Worm (Caenorhabditis elegans) whole organism, late embryonic: Measurements from ENCODE around the gene F22F4.4.

Source experiments
- ama-1 ChIP-seq: fragments of 150-350 bp; optimal IDR thresholded peaks from 2 replicates; lab custom pipeline; 2014
- dmd-4 ChIP-seq: sonication (generic microtip); optimal IDR thresholded peaks from 2 replicates; lab custom pipeline; 2016; ENCODE audit warnings: borderline replicate concordance, missing genetic modification characterization, missing compliant biosample characterization
- fkh-10 ChIP-seq: fragments of 150-350 bp; optimal IDR thresholded peaks from 2 replicates; lab custom pipeline; 2014; ENCODE audit warnings: missing biosample characterization, missing genetic modification reagents, missing genetic modification characterization

DNA sequence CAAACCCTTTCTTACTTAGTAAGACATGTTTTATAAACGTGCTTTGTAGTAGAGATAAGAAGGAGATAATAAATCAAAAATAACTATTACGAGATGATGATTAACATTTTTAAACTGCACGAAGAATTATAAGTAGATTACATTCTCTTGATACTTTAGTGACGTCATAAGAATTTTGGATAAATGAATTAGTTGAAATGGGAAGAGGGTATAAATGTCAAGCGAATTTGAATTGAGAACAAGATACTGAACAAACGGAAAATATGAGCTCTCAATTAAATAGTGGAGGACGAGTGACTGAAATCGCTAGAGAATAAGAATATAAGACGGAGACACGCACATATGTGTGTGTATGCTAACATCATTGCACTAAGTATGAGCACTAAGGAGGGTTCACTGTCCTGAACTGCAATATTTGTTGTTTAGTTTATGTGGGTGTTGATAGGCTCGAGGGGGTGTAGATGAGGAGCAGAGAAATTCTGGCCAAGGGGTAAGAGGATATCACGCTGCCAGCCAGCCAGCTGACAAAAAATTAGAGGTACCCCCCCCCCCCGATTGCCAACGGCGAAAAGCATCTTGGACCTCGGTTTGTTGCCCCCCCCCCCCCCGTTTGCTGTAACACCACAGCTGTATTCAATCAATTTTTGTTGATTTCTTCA, 39.2 kb upstream of the F22F4.4 start:
- TF ChIP-seq ama-1 (lab: Kevin White, UChicago): no peak
- no peak for TF ChIP-seq fkh-10 (GFP tag; lab: Kevin White, UChicago)
- no peak for TF ChIP-seq dmd-4
